Fruit fly (Drosophila melanogaster) whole organism, embryonic: Measurements from ENCODE around the gene CG4210.

ENCODE experiments used
- C15 ChIP-seq: fragments of 200-800 bp; sonication (Bioruptor generic); IDR thresholded peaks from 3 replicates; pipeline ENCODE4 v1.3.6; 2022; ENCODE audit warnings: missing biosample characterization, missing genetic modification characterization
- CG10274 ChIP-seq: fragments of 200-800 bp; sonication (Bioruptor generic); optimal IDR thresholded peaks from 3 replicates; lab custom pipeline; 2017; ENCODE audit warnings: missing biosample characterization, mild to moderate bottlenecking, missing genetic modification characterization
- CG11247 ChIP-seq: fragments of 200-800 bp; sonication (Bioruptor generic); IDR thresholded peaks from 2 replicates; pipeline ENCODE4 v1.3.6; 2022; ENCODE audit warnings: missing biosample characterization, missing genetic modification characterization
- CG12071 ChIP-seq: fragments of 200-800 bp; sonication (Bioruptor generic); optimal IDR thresholded peaks from 3 replicates; lab custom pipeline; 2018; ENCODE audit warnings: missing biosample characterization, mild to moderate bottlenecking, missing genetic modification characterization
- CG14667 ChIP-seq: fragments of 200-800 bp; sonication (Bioruptor generic); IDR thresholded peaks from 2 replicates; pipeline ENCODE4 v1.3.6; 2022; ENCODE audit warnings: missing biosample characterization, missing genetic modification characterization
- CG14965 ChIP-seq: fragments of 200-800 bp; sonication (Bioruptor generic); optimal IDR thresholded peaks from 2 replicates; lab custom pipeline; 2016; ENCODE audit warnings: missing biosample characterization, missing genetic modification characterization, borderline replicate concordance
- CG15601 ChIP-seq: fragments of 200-800 bp; sonication (Bioruptor generic); optimal IDR thresholded peaks from 3 replicates; lab custom pipeline; 2019; ENCODE audit warnings: missing biosample characterization, mild to moderate bottlenecking, missing genetic modification characterization, moderate library complexity
- CG1647 ChIP-seq: fragments of 200-800 bp; sonication (Bioruptor generic); optimal IDR thresholded peaks from 3 replicates; lab custom pipeline; 2016; ENCODE audit warnings: missing biosample characterization, missing genetic modification characterization
- CG16779 ChIP-seq: fragments of 200-800 bp; sonication (Bioruptor generic); IDR thresholded peaks from 2 replicates; pipeline ENCODE4 v1.3.6; 2022; ENCODE audit warnings: missing biosample characterization, missing genetic modification characterization
- CG3163 ChIP-seq: fragments of 200-800 bp; sonication (Bioruptor generic); optimal IDR thresholded peaks from 3 replicates; lab custom pipeline; 2016; ENCODE audit warnings: missing biosample characterization, missing genetic modification characterization
- CG32532 ChIP-seq: fragments of 200-800 bp; sonication (Bioruptor generic); IDR thresholded peaks from 2 replicates; pipeline ENCODE4 v1.3.6; 2022; ENCODE audit warnings: missing biosample characterization, missing genetic modification characterization
- CG3281 ChIP-seq: fragments of 200-800 bp; sonication (Bioruptor generic); optimal IDR thresholded peaks from 3 replicates; lab custom pipeline; 2017; ENCODE audit warnings: missing biosample characterization, mild to moderate bottlenecking, missing genetic modification characterization
- CG3407 ChIP-seq: fragments of 200-800 bp; sonication (Bioruptor generic); optimal IDR thresholded peaks from 2 replicates; lab custom pipeline; 2018; ENCODE audit warnings: missing biosample characterization, mild to moderate bottlenecking, missing genetic modification characterization
- CG4617 ChIP-seq: fragments of 200-800 bp; sonication (Bioruptor generic); optimal IDR thresholded peaks from 3 replicates; lab custom pipeline; 2016; ENCODE audit warnings: missing biosample characterization, missing genetic modification characterization, borderline replicate concordance
- CG4707 ChIP-seq: fragments of 200-800 bp; sonication (Bioruptor generic); optimal IDR thresholded peaks from 2 replicates; lab custom pipeline; 2018; ENCODE audit warnings: missing biosample characterization, mild to moderate bottlenecking, missing genetic modification characterization, moderate library complexity
- CG5180 ChIP-seq: fragments of 200-800 bp; sonication (Bioruptor generic); optimal IDR thresholded peaks from 3 replicates; lab custom pipeline; 2017; ENCODE audit warnings: missing biosample characterization, missing genetic modification characterization, mild to moderate bottlenecking, moderate library complexity, missing genetic modification reagents
- CG7928 ChIP-seq: fragments of 200-800 bp; sonication (Bioruptor generic); optimal IDR thresholded peaks from 2 replicates; lab custom pipeline; 2017; ENCODE audit warnings: missing biosample characterization, mild to moderate bottlenecking, missing genetic modification characterization
- CG9727 ChIP-seq: fragments of 200-800 bp; sonication (Bioruptor generic); optimal IDR thresholded peaks from 3 replicates; lab custom pipeline; 2017; ENCODE audit warnings: missing biosample characterization, mild to moderate bottlenecking, missing genetic modification characterization
- CG9797 ChIP-seq: fragments of 200-800 bp; sonication (Bioruptor generic); optimal IDR thresholded peaks from 3 replicates; lab custom pipeline; 2018; ENCODE audit warnings: missing biosample characterization, mild to moderate bottlenecking, missing genetic modification characterization
- CG9817 ChIP-seq: fragments of 200-800 bp; sonication (Bioruptor generic); optimal IDR thresholded peaks from 2 replicates; lab custom pipeline; 2018; ENCODE audit warnings: missing biosample characterization, mild to moderate bottlenecking, missing genetic modification characterization, moderate library complexity
- Dll ChIP-seq: fragments of 200-800 bp; sonication (Bioruptor generic); IDR thresholded peaks from 4 replicates; pipeline ENCODE4 v1.3.6; 2022; ENCODE audit warnings: missing biosample characterization, missing genetic modification characterization; ENCODE audit not compliant: partially characterized antibody
- Ets97D ChIP-seq: fragments of 200-800 bp; sonication (Bioruptor generic); optimal IDR thresholded peaks from 3 replicates; lab custom pipeline; 2016; ENCODE audit warnings: missing biosample characterization, missing genetic modification characterization
- GATAe ChIP-seq: fragments of 200-800 bp; sonication (Bioruptor generic); conservative IDR thresholded peaks from 2 replicates; pipeline ENCODE4 v1.3.6; 2022; ENCODE audit warnings: missing biosample characterization, missing genetic modification characterization
- HHEX ChIP-seq: fragments of 200-800 bp; sonication (Bioruptor generic); optimal IDR thresholded peaks from 3 replicates; lab custom pipeline; 2017; ENCODE audit warnings: missing biosample characterization, mild to moderate bottlenecking, missing genetic modification characterization, missing genetic modification reagents
- Kr ChIP-seq: fragments of 200-800 bp; sonication (Bioruptor generic); optimal IDR thresholded peaks from 2 replicates; lab custom pipeline; 2017; ENCODE audit warnings: missing biosample characterization, mild to moderate bottlenecking, missing genetic modification characterization
- MESR4 ChIP-seq: fragments of 200-800 bp; sonication (Bioruptor generic); optimal IDR thresholded peaks from 2 replicates; lab custom pipeline; 2018; ENCODE audit warnings: missing biosample characterization, mild to moderate bottlenecking, missing genetic modification characterization, moderate library complexity
- Rx ChIP-seq: fragments of 200-800 bp; sonication (Bioruptor generic); IDR thresholded peaks from 2 replicates; pipeline ENCODE4 v1.3.6; 2022; ENCODE audit warnings: missing biosample characterization, missing genetic modification characterization
- Vsx1 ChIP-seq: fragments of 200-800 bp; sonication (Bioruptor generic); optimal IDR thresholded peaks from 2 replicates; lab custom pipeline; 2017; ENCODE audit warnings: missing biosample characterization, mild to moderate bottlenecking, missing genetic modification characterization, missing genetic modification reagents
- Xbp1 ChIP-seq: fragments of 200-800 bp; sonication (Bioruptor generic); optimal IDR thresholded peaks from 3 replicates; lab custom pipeline; 2016; ENCODE audit warnings: missing biosample characterization, mild to moderate bottlenecking, missing genetic modification characterization
- al ChIP-seq: fragments of 200-800 bp; sonication (Bioruptor generic); IDR thresholded peaks from 2 replicates; pipeline ENCODE4 v1.3.6; 2022; ENCODE audit warnings: missing biosample characterization, missing genetic modification characterization
- amos ChIP-seq: fragments of 200-800 bp; sonication (Bioruptor generic); IDR thresholded peaks from 2 replicates; pipeline ENCODE4 v1.3.6; 2022; ENCODE audit warnings: missing biosample characterization, missing genetic modification characterization; ENCODE audit not compliant: partially characterized antibody
- br ChIP-seq: fragments of >200 bp; optimal IDR thresholded peaks from 2 replicates; lab custom pipeline; 2017
- dmrt99B ChIP-seq: fragments of 200-800 bp; sonication (Bioruptor generic); optimal IDR thresholded peaks from 2 replicates; lab custom pipeline; 2018; ENCODE audit warnings: missing biosample characterization, mild to moderate bottlenecking, missing genetic modification characterization, moderate library complexity
- exex ChIP-seq: fragments of 200-800 bp; sonication (Bioruptor generic); optimal IDR thresholded peaks from 4 replicates; lab custom pipeline; 2018; ENCODE audit warnings: missing biosample characterization, mild to moderate bottlenecking, missing genetic modification characterization, moderate library complexity
- fd102C ChIP-seq: fragments of 200-800 bp; sonication (Bioruptor generic); optimal IDR thresholded peaks from 2 replicates; lab custom pipeline; 2018; ENCODE audit warnings: missing biosample characterization, mild to moderate bottlenecking, missing genetic modification characterization, moderate library complexity
- ftz-f1 ChIP-seq: fragments of 200-800 bp; sonication (Bioruptor generic); optimal IDR thresholded peaks from 2 replicates; lab custom pipeline; 2016; ENCODE audit warnings: missing biosample characterization, missing genetic modification characterization
- gsb-n ChIP-seq: fragments of 200-800 bp; sonication (Bioruptor generic); optimal IDR thresholded peaks from 3 replicates; lab custom pipeline; 2018; ENCODE audit warnings: missing biosample characterization, mild to moderate bottlenecking, missing genetic modification characterization
- inv ChIP-seq: fragments of 200-800 bp; sonication (Bioruptor generic); IDR thresholded peaks from 2 replicates; pipeline ENCODE4 v1.3.6; 2022; ENCODE audit warnings: missing biosample characterization, missing genetic modification characterization; ENCODE audit not compliant: partially characterized antibody
- ken ChIP-seq: fragments of 200-800 bp; sonication (Bioruptor generic); IDR thresholded peaks from 3 replicates; pipeline ENCODE4 v1.3.6; 2022; ENCODE audit warnings: missing biosample characterization, missing genetic modification characterization
- lab ChIP-seq: fragments of 200-800 bp; sonication (Bioruptor generic); optimal IDR thresholded peaks from 3 replicates; lab custom pipeline; 2017; ENCODE audit warnings: missing biosample characterization, missing genetic modification characterization, mild to moderate bottlenecking, moderate library complexity, missing genetic modification reagents
- lov ChIP-seq, 2 experiments: fragments of 200-800 bp in 1 of 2; fragments of >200 bp in 1 of 2; sonication (Bioruptor generic) in 1 of 2; IDR thresholded peaks in 1 of 2; optimal IDR thresholded peaks in 1 of 2; 2 replicates in 1 of 2; 3 replicates in 1 of 2; pipeline versions ENCODE4 v1.3.6 to Lab custom; 2017 to 2022; ENCODE audit warnings: missing biosample characterization in 1 of 2, missing genetic modification characterization in 1 of 2
- mirr ChIP-seq: fragments of 200-800 bp; sonication (Bioruptor generic); optimal IDR thresholded peaks from 3 replicates; lab custom pipeline; 2018; ENCODE audit warnings: missing biosample characterization, mild to moderate bottlenecking, missing genetic modification characterization
- salm ChIP-seq: fragments of 200-800 bp; sonication (Bioruptor generic); optimal IDR thresholded peaks from 2 replicates; lab custom pipeline; 2018; ENCODE audit warnings: missing biosample characterization, mild to moderate bottlenecking, missing genetic modification characterization
- sr ChIP-seq: fragments of 200-800 bp; sonication (Bioruptor generic); IDR thresholded peaks from 3 replicates; pipeline ENCODE4 v1.3.6; 2022; ENCODE audit warnings: missing biosample characterization, missing genetic modification characterization
- sug ChIP-seq: fragments of 200-800 bp; optimal IDR thresholded peaks from 2 replicates; lab custom pipeline; 2019; ENCODE audit warnings: missing biosample characterization, mild to moderate bottlenecking, missing genetic modification characterization, moderate library complexity
- trem ChIP-seq: fragments of 200-800 bp; optimal IDR thresholded peaks from 3 replicates; lab custom pipeline; 2019; ENCODE audit warnings: missing biosample characterization, mild to moderate bottlenecking, missing genetic modification characterization, moderate library complexity

CG4210 gene

dm6 chr3R:15229329-15229876 lies 15.6 kb downstream of the CG4210 start, which contains the start of the genes Art3 and mRpS10 (continued):
- TF ChIP-seq ken (GFP tag; lab: Robert Waterston, UW), result peak; percentile 100
- TF ChIP-seq CG12071 (GFP tag; lab: Kevin White, UChicago), result peak; percentile 100
- peak; percentile 100 for TF ChIP-seq C15 (GFP tag; lab: Robert Waterston, UW)
- peak; percentile 97 for TF ChIP-seq Kr
- no peak for TF ChIP-seq amos
- TF ChIP-seq CG16779 (GFP tag; lab: Robert Waterston, UW), result peak; percentile 100
- peak; percentile 93 for TF ChIP-seq MESR4 (GFP tag; lab: Kevin White, UChicago)
- TF ChIP-seq CG4617 (GFP tag; lab: Kevin White, UChicago), result peak; percentile 100
- peak; percentile 96 for TF ChIP-seq CG10274 (GFP tag; lab: Kevin White, UChicago)
- peak; percentile 99 for TF ChIP-seq Vsx1 (GFP tag; lab: Kevin White, UChicago)
- TF ChIP-seq Rx (GFP tag; lab: Robert Waterston, UW), result peak; percentile 100
- TF ChIP-seq CG15601 (tag; lab: Kevin White, UChicago), result peak; percentile 99
- peak; percentile 96 for TF ChIP-seq CG3163
- TF ChIP-seq Xbp1, result peak; percentile 100
- TF ChIP-seq sr (GFP tag; lab: Robert Waterston, UW), result peak; percentile 99
- peak; percentile 100 for TF ChIP-seq CG9817 (tag; lab: Kevin White, UChicago)
- peak; percentile 100 for TF ChIP-seq CG11247 (GFP tag; lab: Robert Waterston, UW)
- TF ChIP-seq CG5180 (GFP tag; lab: Kevin White, UChicago), result peak; percentile 94
- peak; percentile 96 for TF ChIP-seq Ets97D (GFP tag; lab: Kevin White, UChicago)

- no peak for TF ChIP-seq fd102C
- TF ChIP-seq ftz-f1 (GFP tag; lab: Kevin White, UChicago), result no peak
- TF ChIP-seq CG32532 (GFP tag; lab: Robert Waterston, UW), result no peak
- no peak for TF ChIP-seq br (lab: Kevin White, UChicago)
- TF ChIP-seq inv, result no peak
- no peak for TF ChIP-seq CG3163
- peak; percentile 55 for TF ChIP-seq sug (tag; lab: Kevin White, UChicago)
- TF ChIP-seq exex (tag; lab: Kevin White, UChicago), result peak; percentile 30
These were observed 16.5 kb downstream of the CG4210 start, which contains the start of gene CG34316 for dm6 chr3R:15230285-15230684. Gene CG34316 (plus strand): TSS chr3R:15230585.

dm6 chr3R:15231635-15232138 lies 17.9 kb downstream of the CG4210 start:
- TF ChIP-seq al (GFP tag; lab: Robert Waterston, UW), result no peak
- peak; percentile 1 for TF ChIP-seq salm (tag; lab: Kevin White, UChicago)
- no peak for TF ChIP-seq CG3407 (GFP tag; lab: Kevin White, UChicago)
- TF ChIP-seq CG7928 (GFP tag; lab: Kevin White, UChicago), result no peak
- TF ChIP-seq CG3281, result peak; percentile 12
- no peak for TF ChIP-seq CG1647 (GFP tag; lab: Kevin White, UChicago)
- no peak for TF ChIP-seq CG9797 (GFP tag; lab: Kevin White, UChicago)
- no peak for TF ChIP-seq gsb-n (tag; lab: Kevin White, UChicago)
- TF ChIP-seq Dll (GFP tag; lab: Robert Waterston, UW), result no peak
- peak; percentile 81 for TF ChIP-seq mirr (GFP tag; lab: Kevin White, UChicago)
- no peak for TF ChIP-seq Rx (GFP tag; lab: Robert Waterston, UW)
- peak; percentile 99 for TF ChIP-seq exex (tag; lab: Kevin White, UChicago)
- no peak for TF ChIP-seq lov (optimal IDR thresholded peaks at IDR 0.05; lab: Kevin White, UChicago)
- no peak for TF ChIP-seq lov (GFP tag; IDR thresholded peaks at IDR 0.05; lab: Robert Waterston, UW)
- TF ChIP-seq sug (tag; lab: Kevin White, UChicago), result peak; percentile 100
- TF ChIP-seq CG9727, result no peak
- TF ChIP-seq CG14667 (GFP tag; lab: Robert Waterston, UW), result no peak
- no peak for TF ChIP-seq CG14965 (GFP tag; lab: Kevin White, UChicago)
- no peak for TF ChIP-seq CG4707 (GFP tag; lab: Kevin White, UChicago)
- no peak for TF ChIP-seq dmrt99B (tag; lab: Kevin White, UChicago)
- peak; percentile 32 for TF ChIP-seq GATAe (GFP tag; lab: Robert Waterston, UW)
- no peak for TF ChIP-seq lab (GFP tag; lab: Kevin White, UChicago)
- TF ChIP-seq trem (tag; lab: Kevin White, UChicago), result no peak
- TF ChIP-seq HHEX, result no peak
